Fruit fly (Drosophila melanogaster): ENCODE results near the gene Gal.
A peak's percentile ranks its signal among the peaks of the same experiment; 100 is the strongest.

Gal gene

DNA sequence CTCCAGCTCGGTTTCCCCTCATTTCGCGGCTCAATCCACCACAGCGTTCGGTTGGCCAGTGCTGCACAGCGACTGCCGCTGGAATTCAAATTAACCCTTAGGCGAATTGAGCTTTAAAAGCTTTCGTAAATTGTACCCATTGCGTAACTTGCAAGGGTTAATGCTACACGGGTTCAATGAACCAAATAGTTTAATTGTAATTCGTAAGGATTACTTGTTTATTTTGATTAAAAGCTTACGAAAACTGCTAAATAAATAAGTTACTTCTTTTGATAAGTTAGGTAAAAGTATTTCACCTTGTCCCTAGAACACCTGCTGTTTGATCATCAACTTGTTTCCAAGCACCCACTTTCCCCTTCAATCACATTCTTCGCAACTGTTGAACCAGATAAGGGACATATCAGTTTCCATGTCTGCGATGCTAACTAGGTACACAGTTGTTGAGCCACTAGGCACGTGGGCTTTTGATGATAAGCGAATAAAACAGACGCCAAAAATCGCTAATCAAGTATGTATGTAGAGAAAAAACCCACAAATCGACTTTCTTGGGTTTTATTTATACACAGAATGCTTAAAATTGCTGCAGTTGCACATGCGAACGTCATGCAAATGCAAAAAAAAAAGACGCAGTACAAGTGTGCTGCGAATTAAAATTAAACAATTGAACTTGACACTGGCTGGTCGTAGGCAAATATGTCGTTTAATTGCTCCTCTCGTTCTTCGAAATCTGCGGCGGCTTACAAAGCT is 39.5 kb upstream of the Gal start, which contains the start of gene Pfas (continued):
- TF ChIP-seq topi (GFP tag; optimal IDR thresholded peaks at IDR 0.05) (peak; percentile 67), lz (GFP tag; optimal IDR thresholded peaks at IDR 0.05) (peak; percentile 70), cyc (GFP tag; optimal IDR thresholded peaks at IDR 0.05) (peak; percentile 52), ss (GFP tag; optimal IDR thresholded peaks at IDR 0.05) (peak in 1 of 2 experiments; percentile 43), pdm3 (GFP tag; optimal IDR thresholded peaks at IDR 0.05) (no peak), CG6792 (GFP tag; optimal IDR thresholded peaks at IDR 0.05) (peak; percentile 60), fd59A (GFP tag; optimal IDR thresholded peaks at IDR 0.05) (peak; percentile 42), CG8119 (GFP tag; IDR thresholded peaks at IDR 0.05) (no peak), Eip93F (GFP tag; optimal IDR thresholded peaks at IDR 0.05) (no peak), Met (GFP tag; optimal IDR thresholded peaks at IDR 0.05) (no peak), CG34406 (GFP tag; optimal IDR thresholded peaks at IDR 0.05) (peak; percentile 25), Eip75B (GFP tag; optimal IDR thresholded peaks at IDR 0.05) (peak; percentile 58), Sox15 (GFP tag; optimal IDR thresholded peaks at IDR 0.05) (no peak), Ets96B (tag; optimal IDR thresholded peaks at IDR 0.05) (peak; percentile 29), net (GFP tag; optimal IDR thresholded peaks at IDR 0.05) (peak; percentile 51), CG10669 (GFP tag; optimal IDR thresholded peaks at IDR 0.05) (no peak), CG11762 (GFP tag; optimal IDR thresholded peaks at IDR 0.05; ENCODE audit: insufficient read depth) (no peak), Lpt (GFP tag; optimal IDR thresholded peaks at IDR 0.05) (peak; percentile 8), CG15336 (GFP tag; IDR thresholded peaks at IDR 0.05) (0 out of 2 replicates have a peak, but pooled peaks have one; percentile 33), CG4318 (GFP tag; optimal IDR thresholded peaks at IDR 0.05) (no peak), spab (GFP tag; optimal IDR thresholded peaks at IDR 0.05) (no peak), CG10631 (GFP tag; optimal IDR thresholded peaks at IDR 0.05) (no peak), Eip78C (GFP tag) (peak; percentile 90), CG32006 (GFP tag; optimal IDR thresholded peaks at IDR 0.05) (peak; percentile 54)

dm6 chr2L:6045484-6045883 is 38.9 kb upstream of the Gal start:
- no peak for TF ChIP-seq esn (GFP tag; optimal IDR thresholded peaks at IDR 0.05)
- TF ChIP-seq svp (GFP tag): peak; percentile 99
- TF ChIP-seq dac (GFP tag; optimal IDR thresholded peaks at IDR 0.05): no peak

dm6 chr2L:6037830-6038229 is 31.2 kb upstream of the Gal start, which contains the start of the genes CG9117 and CG31643:
TSS of gene CG9117 (minus strand) at chr2L:6037902.
TSS of gene CG31643 (plus strand) at chr2L:6038117.
- TF ChIP-seq achi (GFP tag; optimal IDR thresholded peaks at IDR 0.05): peak; percentile 73
- peak; percentile 39 for TF ChIP-seq CG6808 (GFP tag; optimal IDR thresholded peaks at IDR 0.05)
- no peak for TF ChIP-seq CG6854 (GFP tag; optimal IDR thresholded peaks at IDR 0.05)
- TF ChIP-seq Smox (GFP tag; optimal IDR thresholded peaks at IDR 0.05): no peak
- peak; percentile 55 for TF ChIP-seq CG34406 (GFP tag; optimal IDR thresholded peaks at IDR 0.05)
- no peak for TF ChIP-seq Hr38 (GFP tag; optimal IDR thresholded peaks at IDR 0.05)
- no peak for TF ChIP-seq CG10631 (GFP tag; optimal IDR thresholded peaks at IDR 0.05)
- TF ChIP-seq CG15336 (GFP tag; IDR thresholded peaks at IDR 0.05): peak; percentile 62
- no peak for TF ChIP-seq pdm3 (GFP tag; optimal IDR thresholded peaks at IDR 0.05)
- no peak for TF ChIP-seq Hr4 (GFP tag; optimal IDR thresholded peaks at IDR 0.05)
- TF ChIP-seq Eip75B (GFP tag; optimal IDR thresholded peaks at IDR 0.05): no peak
- TF ChIP-seq CG3032 (tag; optimal IDR thresholded peaks at IDR 0.05): peak; percentile 46
- no peak for TF ChIP-seq CG6163 (GFP tag; IDR thresholded peaks at IDR 0.05)
- TF ChIP-seq dac (GFP tag; optimal IDR thresholded peaks at IDR 0.05): no peak
- no peak for TF ChIP-seq CG8119 (GFP tag; IDR thresholded peaks at IDR 0.05)
- TF ChIP-seq Eip78C (GFP tag): peak; percentile 84
- TF ChIP-seq ss (GFP tag; optimal IDR thresholded peaks at IDR 0.05): no peak
- TF ChIP-seq Ets21C (GFP tag; optimal IDR thresholded peaks at IDR 0.05): no peak
- TF ChIP-seq CG4318 (GFP tag; optimal IDR thresholded peaks at IDR 0.05): no peak
- TF ChIP-seq Gug (GFP tag; IDR thresholded peaks at IDR 0.05): no peak
- TF ChIP-seq CG11762 (GFP tag; optimal IDR thresholded peaks at IDR 0.05; ENCODE audit: insufficient read depth): peak; percentile 18
- no peak for TF ChIP-seq Met (GFP tag; optimal IDR thresholded peaks at IDR 0.05)
- no peak for TF ChIP-seq fkh (GFP tag; optimal IDR thresholded peaks at IDR 0.05)
- no peak for TF ChIP-seq CG11294 (GFP tag; IDR thresholded peaks at IDR 0.05)
- TF ChIP-seq fd59A (GFP tag; optimal IDR thresholded peaks at IDR 0.05): no peak
- TF ChIP-seq Ets96B (tag; optimal IDR thresholded peaks at IDR 0.05): no peak
- TF ChIP-seq Lpt (GFP tag; optimal IDR thresholded peaks at IDR 0.05): no peak
- TF ChIP-seq Sox14 (GFP tag; optimal IDR thresholded peaks at IDR 0.05): peak; percentile 72
- TF ChIP-seq Blimp-1 (GFP tag; optimal IDR thresholded peaks at IDR 0.05): no peak
- TF ChIP-seq spab (GFP tag; optimal IDR thresholded peaks at IDR 0.05): no peak
- TF ChIP-seq acj6 (GFP tag; optimal IDR thresholded peaks at IDR 0.05): no peak
- TF ChIP-seq CG31627 (GFP tag; optimal IDR thresholded peaks at IDR 0.05): peak; percentile 73
- TF ChIP-seq fd85E (GFP tag; optimal IDR thresholded peaks at IDR 0.05): no peak
- TF ChIP-seq Hr39 (GFP tag; optimal IDR thresholded peaks at IDR 0.05): peak; percentile 73
- TF ChIP-seq svp (GFP tag): peak; percentile 95
- peak; percentile 65 for TF ChIP-seq lz (GFP tag; optimal IDR thresholded peaks at IDR 0.05)
- TF ChIP-seq esn (GFP tag; optimal IDR thresholded peaks at IDR 0.05): peak; percentile 79
